Fruit fly (Drosophila melanogaster): Measurements from ENCODE around the gene fax.

DNA sequence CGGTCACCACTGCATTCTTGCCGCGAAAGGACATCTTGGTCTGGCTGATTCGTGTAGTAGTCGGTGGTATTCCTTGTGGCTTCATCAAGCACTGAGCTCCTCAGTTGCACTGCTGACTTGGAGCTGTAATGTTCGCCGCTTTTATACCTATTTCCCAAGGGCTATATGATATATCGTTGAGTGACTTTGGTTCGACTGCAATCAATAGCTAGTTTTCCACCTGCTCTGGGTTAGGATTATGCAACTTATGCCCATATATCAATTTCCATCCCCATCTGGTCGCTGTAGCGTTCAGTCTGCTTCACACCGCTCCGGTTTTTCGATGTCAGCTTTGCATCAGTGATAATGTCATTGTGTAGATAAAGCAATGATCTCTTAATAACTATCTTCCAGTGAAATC is 57.4 kb downstream of the fax start, which contains the start of gene Pdh:
- TF ChIP-seq CG2116 (GFP tag; optimal IDR thresholded peaks at IDR 0.05): no peak
- no peak for TF ChIP-seq pros (GFP tag; optimal IDR thresholded peaks at IDR 0.05)
- TF ChIP-seq lab (GFP tag; optimal IDR thresholded peaks at IDR 0.05): no peak
- no peak for TF ChIP-seq HmgZ (tag; optimal IDR thresholded peaks at IDR 0.05)
- TF ChIP-seq D19B (GFP tag; optimal IDR thresholded peaks at IDR 0.05): no peak
- no peak for TF ChIP-seq NfI (GFP tag; optimal IDR thresholded peaks at IDR 0.05)
- no peak for TF ChIP-seq CG31441 (GFP tag; IDR thresholded peaks at IDR 0.05)
- TF ChIP-seq unpg (GFP tag; optimal IDR thresholded peaks at IDR 0.05): no peak

Measured in whole organism, embryonic.